Worm (Caenorhabditis elegans) whole organism, mixed stage, embryonic: Measurements from ENCODE around the gene srh-269.

Experiments used
- blmp-1 ChIP-seq: fragments of 150-350 bp; optimal IDR thresholded peaks from 2 replicates; lab custom pipeline; 2014; ENCODE audit warnings: missing biosample characterization, missing genetic modification characterization
- elt-3 ChIP-seq: fragments of 150-350 bp; optimal IDR thresholded peaks from 2 replicates; lab custom pipeline; 2014; ENCODE audit warnings: missing biosample characterization, missing genetic modification characterization
- ham-2 ChIP-seq: fragments of 200-800 bp; sonication (Bioruptor generic); optimal IDR thresholded peaks from 2 replicates; lab custom pipeline; 2018; ENCODE audit warnings: mild to moderate bottlenecking, missing genetic modification characterization, missing compliant biosample characterization
- hlh-1 ChIP-seq: fragments of 150-350 bp; optimal IDR thresholded peaks from 2 replicates; lab custom pipeline; 2014; ENCODE audit warnings: missing biosample characterization, missing genetic modification reagents, missing genetic modification characterization
- lin-13 ChIP-seq: fragments of 150-350 bp; optimal IDR thresholded peaks from 2 replicates; lab custom pipeline; 2014; ENCODE audit warnings: missing biosample characterization, missing genetic modification characterization
- lsy-2 ChIP-seq: fragments of 150-350 bp; optimal IDR thresholded peaks from 2 replicates; lab custom pipeline; 2014; ENCODE audit warnings: missing biosample characterization, missing genetic modification characterization
- mab-5 ChIP-seq: fragments of 150-350 bp; optimal IDR thresholded peaks from 2 replicates; lab custom pipeline; 2014; ENCODE audit warnings: missing biosample characterization, missing genetic modification characterization
- nhr-12 ChIP-seq: fragments of 150-350 bp; optimal IDR thresholded peaks from 2 replicates; lab custom pipeline; 2014; ENCODE audit warnings: missing biosample characterization, missing genetic modification characterization
- nhr-2 ChIP-seq: fragments of 150-350 bp; optimal IDR thresholded peaks from 2 replicates; lab custom pipeline; 2014; ENCODE audit warnings: missing biosample characterization, missing genetic modification characterization
- nhr-237 ChIP-seq: fragments of 150-350 bp; optimal IDR thresholded peaks from 2 replicates; lab custom pipeline; 2014; ENCODE audit warnings: missing biosample characterization, missing genetic modification characterization
- sptf-1 ChIP-seq: sonication (generic microtip); optimal IDR thresholded peaks from 2 replicates; lab custom pipeline; 2017; ENCODE audit warnings: mild to moderate bottlenecking, missing genetic modification characterization, moderate library complexity, missing compliant biosample characterization
- unc-62 ChIP-seq: fragments of 150-350 bp; optimal IDR thresholded peaks from 2 replicates; lab custom pipeline; 2014; ENCODE audit warnings: missing biosample characterization, missing genetic modification reagents, missing genetic modification characterization
- ztf-11 ChIP-seq: fragments of 150-350 bp; optimal IDR thresholded peaks from 2 replicates; lab custom pipeline; 2014; ENCODE audit warnings: missing biosample characterization, missing genetic modification characterization

ce11 chrV:16610791-16611385 is 19.0 kb upstream of the srh-269 start, which contains the start of gene srw-54:
- TF ChIP-seq nhr-2 (tag; lab: Kevin White, UChicago) (no peak), elt-3 (no peak), unc-62 (GFP tag; lab: Kevin White, UChicago) (no peak), lsy-2 (tag; lab: Kevin White, UChicago) (no peak), nhr-12 (tag; lab: Kevin White, UChicago) (no peak), lin-13 (tag; lab: Kevin White, UChicago) (no peak), sptf-1 (no peak), mab-5 (no peak), hlh-1 (tag; lab: Kevin White, UChicago) (no peak), nhr-237 (no peak), blmp-1 (no peak), ztf-11 (no peak), ham-2 (no peak)
